Fruit fly (Drosophila melanogaster) whole organism, embryonic: ENCODE data around the gene jim.

Experiments
- Aef1 ChIP-seq: fragments of 200-800 bp; sonication (Bioruptor generic); IDR thresholded peaks from 3 replicates; pipeline ENCODE4 v1.3.6; 2022; ENCODE audit warnings: missing biosample characterization, missing genetic modification characterization
- B-H1 ChIP-seq: fragments of 200-800 bp; sonication (Bioruptor generic); IDR thresholded peaks from 3 replicates; pipeline ENCODE4 v1.3.6; 2022; ENCODE audit warnings: missing biosample characterization, missing genetic modification characterization
- Bdp1 ChIP-seq: fragments of 200-800 bp; sonication (Bioruptor generic); optimal IDR thresholded peaks from 3 replicates; lab custom pipeline; 2016; ENCODE audit warnings: missing biosample characterization, missing genetic modification characterization
- Bgb ChIP-seq: fragments of 200-800 bp; sonication (Bioruptor generic); IDR thresholded peaks from 2 replicates; pipeline ENCODE4 v1.3.6; 2022; ENCODE audit warnings: missing biosample characterization, missing genetic modification characterization; ENCODE audit not compliant: partially characterized antibody
- C15 ChIP-seq: fragments of 200-800 bp; sonication (Bioruptor generic); IDR thresholded peaks from 3 replicates; pipeline ENCODE4 v1.3.6; 2022; ENCODE audit warnings: missing biosample characterization, missing genetic modification characterization
- CG10209 ChIP-seq: fragments of 200-800 bp; sonication (Bioruptor generic); optimal IDR thresholded peaks from 3 replicates; lab custom pipeline; 2017; ENCODE audit warnings: missing biosample characterization, mild to moderate bottlenecking, missing genetic modification characterization, missing genetic modification reagents
- CG12299 ChIP-seq: fragments of 200-800 bp; sonication (Bioruptor generic); optimal IDR thresholded peaks from 2 replicates; lab custom pipeline; 2018; ENCODE audit warnings: missing biosample characterization, mild to moderate bottlenecking, missing genetic modification characterization
- CG12744 ChIP-seq: fragments of 200-800 bp; sonication (Bioruptor generic); optimal IDR thresholded peaks from 2 replicates; lab custom pipeline; 2016; ENCODE audit warnings: missing biosample characterization, missing genetic modification characterization
- CG16813 ChIP-seq: fragments of 200-800 bp; sonication (Bioruptor generic); IDR thresholded peaks from 3 replicates; pipeline ENCODE4 v1.3.6; 2022; ENCODE audit warnings: missing biosample characterization, missing genetic modification characterization; ENCODE audit not compliant: partially characterized antibody
- CG18262 ChIP-seq: fragments of 200-800 bp; optimal IDR thresholded peaks from 3 replicates; lab custom pipeline; 2019; ENCODE audit warnings: missing biosample characterization, mild to moderate bottlenecking, missing genetic modification characterization, moderate library complexity
- CG2199 ChIP-seq: fragments of 200-800 bp; sonication (Bioruptor generic); IDR thresholded peaks from 3 replicates; pipeline ENCODE4 v1.3.6; 2022; ENCODE audit warnings: missing biosample characterization, missing genetic modification characterization
- CG30403 ChIP-seq: fragments of 200-800 bp; sonication (Bioruptor generic); optimal IDR thresholded peaks from 3 replicates; lab custom pipeline; 2016; ENCODE audit warnings: missing biosample characterization, missing genetic modification characterization
- CG32532 ChIP-seq: fragments of 200-800 bp; sonication (Bioruptor generic); IDR thresholded peaks from 2 replicates; pipeline ENCODE4 v1.3.6; 2022; ENCODE audit warnings: missing biosample characterization, missing genetic modification characterization
- CG4360 ChIP-seq: fragments of 200-800 bp; sonication (Bioruptor generic); IDR thresholded peaks from 2 replicates; pipeline ENCODE4 v1.3.6; 2022; ENCODE audit warnings: missing biosample characterization, missing genetic modification characterization
- CG6254 ChIP-seq: fragments of 200-800 bp; sonication (Bioruptor generic); optimal IDR thresholded peaks from 3 replicates; lab custom pipeline; 2017; ENCODE audit warnings: mild to moderate bottlenecking, missing biosample characterization, missing genetic modification reagents, missing genetic modification characterization
- CG6272 ChIP-seq: fragments of 200-800 bp; sonication (Bioruptor generic); IDR thresholded peaks from 2 replicates; pipeline ENCODE4 v1.3.6; 2022; ENCODE audit warnings: missing biosample characterization, missing genetic modification characterization
- CG6791 ChIP-seq: fragments of 200-800 bp; sonication (Bioruptor generic); IDR thresholded peaks from 3 replicates; pipeline ENCODE4 v1.3.6; 2022; ENCODE audit warnings: missing biosample characterization, missing genetic modification characterization; ENCODE audit not compliant: partially characterized antibody
- CG7786 ChIP-seq: fragments of 200-800 bp; sonication (Bioruptor generic); optimal IDR thresholded peaks from 2 replicates; lab custom pipeline; 2016; ENCODE audit warnings: missing biosample characterization, missing genetic modification characterization
- CG8924 ChIP-seq: fragments of 200-800 bp; optimal IDR thresholded peaks from 3 replicates; lab custom pipeline; 2019; ENCODE audit warnings: missing biosample characterization, mild to moderate bottlenecking, missing genetic modification characterization, moderate library complexity
- CG9437 ChIP-seq: fragments of 200-800 bp; sonication (Bioruptor generic); optimal IDR thresholded peaks from 2 replicates; lab custom pipeline; 2018; ENCODE audit warnings: missing biosample characterization, mild to moderate bottlenecking, missing genetic modification characterization
- CG9609 ChIP-seq: fragments of 200-800 bp; sonication (Bioruptor generic); optimal IDR thresholded peaks from 3 replicates; lab custom pipeline; 2016; ENCODE audit warnings: missing biosample characterization, missing genetic modification characterization
- D ChIP-seq, 2 experiments: fragments of 200-800 bp in 1 of 2; fragments of >200 bp in 1 of 2; sonication (Bioruptor generic) in 1 of 2; optimal IDR thresholded peaks; 2 replicates in 1 of 2; 3 replicates in 1 of 2; lab custom pipeline; 2017; ENCODE audit warnings: mild to moderate bottlenecking in 1 of 2, missing biosample characterization in 1 of 2, missing genetic modification characterization in 1 of 2, missing genetic modification reagents in 1 of 2
- Dip2 ChIP-seq: fragments of 200-800 bp; sonication (Bioruptor generic); IDR thresholded peaks from 2 replicates; pipeline ENCODE4 v1.3.6; 2022; ENCODE audit warnings: missing biosample characterization, missing genetic modification characterization
- Dll ChIP-seq: fragments of 200-800 bp; sonication (Bioruptor generic); IDR thresholded peaks from 4 replicates; pipeline ENCODE4 v1.3.6; 2022; ENCODE audit warnings: missing biosample characterization, missing genetic modification characterization; ENCODE audit not compliant: partially characterized antibody
- ERR ChIP-seq: fragments of 200-800 bp; sonication (Bioruptor generic); optimal IDR thresholded peaks from 2 replicates; lab custom pipeline; 2016; ENCODE audit warnings: missing biosample characterization, missing genetic modification characterization
- H2.0 ChIP-seq: fragments of 200-800 bp; sonication (Bioruptor generic); IDR thresholded peaks from 2 replicates; pipeline ENCODE4 v1.3.6; 2022; ENCODE audit warnings: missing biosample characterization, missing genetic modification characterization
- Nf-YA ChIP-seq: fragments of 200-800 bp; sonication (Bioruptor generic); IDR thresholded peaks from 2 replicates; pipeline ENCODE4 v1.3.6; 2022; ENCODE audit warnings: missing biosample characterization, missing genetic modification characterization
- Tbp ChIP-seq: fragments of >200 bp; optimal IDR thresholded peaks from 2 replicates; lab custom pipeline; 2018; ENCODE audit warnings: missing biosample characterization, missing genetic modification characterization
- amos ChIP-seq: fragments of 200-800 bp; sonication (Bioruptor generic); IDR thresholded peaks from 2 replicates; pipeline ENCODE4 v1.3.6; 2022; ENCODE audit warnings: missing biosample characterization, missing genetic modification characterization; ENCODE audit not compliant: partially characterized antibody
- ato ChIP-seq: fragments of 200-800 bp; sonication (Bioruptor generic); IDR thresholded peaks from 2 replicates; pipeline ENCODE4 v1.3.6; 2022; ENCODE audit warnings: missing biosample characterization, missing genetic modification characterization; ENCODE audit not compliant: partially characterized antibody
- bbx ChIP-seq: fragments of 200-800 bp; sonication (Bioruptor generic); IDR thresholded peaks from 2 replicates; pipeline ENCODE4 v1.3.6; 2022; ENCODE audit warnings: missing biosample characterization, missing genetic modification characterization; ENCODE audit not compliant: partially characterized antibody
- cato ChIP-seq: fragments of 200-800 bp; sonication (Bioruptor generic); optimal IDR thresholded peaks from 2 replicates; lab custom pipeline; 2016; ENCODE audit warnings: missing biosample characterization, missing genetic modification characterization, borderline replicate concordance
- chinmo ChIP-seq: fragments of 200-800 bp; sonication (Bioruptor generic); IDR thresholded peaks from 4 replicates; pipeline ENCODE4 v1.3.6; 2022; ENCODE audit warnings: missing biosample characterization, missing genetic modification characterization; ENCODE audit not compliant: partially characterized antibody
- dysf ChIP-seq: fragments of 200-800 bp; sonication (Bioruptor generic); IDR thresholded peaks from 3 replicates; pipeline ENCODE4 v1.3.6; 2022; ENCODE audit warnings: missing biosample characterization, missing genetic modification characterization
- grau ChIP-seq: fragments of 200-800 bp; optimal IDR thresholded peaks from 3 replicates; lab custom pipeline; 2019; ENCODE audit warnings: missing biosample characterization, mild to moderate bottlenecking, missing genetic modification characterization, moderate library complexity
- hb ChIP-seq: fragments of 200-800 bp; sonication (Bioruptor generic); IDR thresholded peaks from 3 replicates; pipeline ENCODE4 v1.3.6; 2022; ENCODE audit warnings: missing biosample characterization, missing genetic modification characterization; ENCODE audit not compliant: partially characterized antibody
- hkb ChIP-seq, 2 experiments: fragments of 200-800 bp in 1 of 2; fragments of >200 bp in 1 of 2; sonication (Bioruptor generic) in 1 of 2; IDR thresholded peaks in 1 of 2; optimal IDR thresholded peaks in 1 of 2; 2 replicates each; pipeline versions ENCODE4 v1.3.6 to Lab custom; 2017 to 2022; ENCODE audit warnings: missing biosample characterization in 1 of 2, missing genetic modification characterization in 1 of 2
- knrl ChIP-seq: fragments of 200-800 bp; sonication (Bioruptor generic); IDR thresholded peaks from 3 replicates; pipeline ENCODE4 v1.3.6; 2022; ENCODE audit warnings: missing biosample characterization, missing genetic modification characterization; ENCODE audit not compliant: partially characterized antibody
- lmd ChIP-seq: fragments of 200-800 bp; sonication (Bioruptor generic); IDR thresholded peaks from 2 replicates; pipeline ENCODE4 v1.3.6; 2022; ENCODE audit warnings: missing biosample characterization, missing genetic modification characterization
- mld ChIP-seq: fragments of 200-800 bp; sonication (Bioruptor generic); IDR thresholded peaks from 3 replicates; pipeline ENCODE4 v1.3.6; 2022; ENCODE audit warnings: missing biosample characterization, missing genetic modification characterization; ENCODE audit not compliant: partially characterized antibody
- nmo ChIP-seq: fragments of 200-800 bp; sonication (Bioruptor generic); optimal IDR thresholded peaks from 2 replicates; lab custom pipeline; 2018; ENCODE audit warnings: missing biosample characterization, mild to moderate bottlenecking, missing genetic modification characterization, moderate library complexity
- pzg ChIP-seq: fragments of 200-800 bp; sonication (Bioruptor generic); optimal IDR thresholded peaks from 3 replicates; lab custom pipeline; 2018; ENCODE audit warnings: missing biosample characterization, mild to moderate bottlenecking, missing genetic modification characterization, moderate library complexity
- scrt ChIP-seq: fragments of 200-800 bp; sonication (Bioruptor generic); optimal IDR thresholded peaks from 2 replicates; lab custom pipeline; 2018; ENCODE audit warnings: missing biosample characterization, mild to moderate bottlenecking, missing genetic modification characterization, moderate library complexity
- sna ChIP-seq: fragments of 200-800 bp; sonication (Bioruptor generic); IDR thresholded peaks from 2 replicates; pipeline ENCODE4 v1.3.6; 2022; ENCODE audit warnings: missing biosample characterization, missing genetic modification characterization; ENCODE audit not compliant: partially characterized antibody
- trh ChIP-seq: fragments of 200-800 bp; sonication (Bioruptor generic); optimal IDR thresholded peaks from 2 replicates; lab custom pipeline; 2016; ENCODE audit warnings: missing biosample characterization, missing genetic modification characterization
- unc-4 ChIP-seq: fragments of 200-800 bp; sonication (Bioruptor generic); IDR thresholded peaks from 2 replicates; pipeline ENCODE4 v1.3.6; 2022; ENCODE audit warnings: missing biosample characterization, missing genetic modification characterization; ENCODE audit not compliant: partially characterized antibody
- unpg ChIP-seq: fragments of 200-800 bp; sonication (Bioruptor generic); optimal IDR thresholded peaks from 3 replicates; lab custom pipeline; 2018; ENCODE audit warnings: missing biosample characterization, mild to moderate bottlenecking, missing genetic modification characterization, moderate library complexity
- vnd ChIP-seq: fragments of 200-800 bp; sonication (Bioruptor generic); IDR thresholded peaks from 3 replicates; pipeline ENCODE4 v1.3.6; 2022; ENCODE audit warnings: missing biosample characterization, missing genetic modification characterization; ENCODE audit not compliant: partially characterized antibody

jim gene

DNA sequence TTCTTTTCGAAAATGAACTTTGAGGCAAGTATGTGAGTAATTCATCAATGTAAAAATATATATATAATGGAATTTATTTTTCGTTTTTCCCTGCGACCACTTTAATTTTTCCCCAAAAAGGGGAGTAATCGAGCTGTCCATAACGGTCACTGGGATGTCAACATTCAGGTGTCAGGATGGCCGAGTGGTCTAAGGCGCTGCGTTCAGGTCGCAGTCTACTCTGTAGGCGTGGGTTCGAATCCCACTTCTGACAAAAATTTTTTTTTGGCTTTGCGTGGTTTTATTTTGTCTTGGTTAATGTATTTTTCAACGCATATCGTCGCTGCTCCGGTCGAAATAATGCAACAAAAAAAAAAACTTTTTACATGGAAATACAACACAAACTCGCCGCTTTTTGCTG is 8.1 kb upstream of the jim start (continued):
- TF ChIP-seq CG8924 (tag; lab: Kevin White, UChicago) (no peak), sna (no peak), CG6254 (peak; percentile 39), CG9609 (GFP tag; lab: Kevin White, UChicago) (no peak), B-H1 (GFP tag; lab: Robert Waterston, UW) (no peak), Bdp1 (GFP tag; lab: Kevin White, UChicago) (peak; percentile 98), CG12299 (tag; lab: Kevin White, UChicago) (no peak), knrl (GFP tag; lab: Robert Waterston, UW) (peak; percentile 62; the same call in 2 of the 3 replicates), lmd (GFP tag; lab: Robert Waterston, UW) (no peak), unpg (GFP tag; lab: Kevin White, UChicago) (no peak), nmo (GFP tag; lab: Kevin White, UChicago) (no peak), amos (peak; percentile 83), trh (GFP tag; lab: Kevin White, UChicago) (no peak), Dll (GFP tag; lab: Robert Waterston, UW) (0 out of 4 replicates have a peak, but pooled peaks have one; percentile 36), chinmo (no peak), CG9437 (GFP tag; lab: Kevin White, UChicago) (no peak), CG7786 (GFP tag; lab: Kevin White, UChicago) (no peak), Dip2 (no peak), D (optimal IDR thresholded peaks at IDR 0.05; lab: Kevin White, UChicago) (no peak), D (GFP tag; optimal IDR thresholded peaks at IDR 0.05; lab: Kevin White, UChicago) (no peak), ato (GFP tag; lab: Robert Waterston, UW) (peak; percentile 56; the same call in 1 of the 2 replicates), CG32532 (GFP tag; lab: Robert Waterston, UW) (no peak), C15 (GFP tag; lab: Robert Waterston, UW) (no peak), vnd (GFP tag; lab: Robert Waterston, UW) (peak; percentile 64; the same call in 2 of the 3 replicates), bbx (peak; percentile 77), CG12744 (GFP tag; lab: Kevin White, UChicago) (no peak), Aef1 (GFP tag; lab: Robert Waterston, UW) (no peak), CG6791 (GFP tag; lab: Robert Waterston, UW) (peak; percentile 93), CG30403 (no peak), Tbp (GFP tag; lab: Kevin White, UChicago) (no peak), hkb (optimal IDR thresholded peaks at IDR 0.05; lab: Kevin White, UChicago) (peak; percentile 23), hkb (GFP tag; IDR thresholded peaks at IDR 0.05; lab: Robert Waterston, UW) (no peak), cato (no peak), hb (GFP tag; lab: Robert Waterston, UW) (peak; percentile 77; the same call in 2 of the 3 replicates), ERR (GFP tag; lab: Kevin White, UChicago) (no peak), CG4360 (GFP tag; lab: Robert Waterston, UW) (no peak), Bgb (GFP tag; lab: Robert Waterston, UW) (peak; percentile 80), mld (GFP tag; lab: Robert Waterston, UW) (peak; percentile 82), grau (no peak), CG6272 (GFP tag; lab: Robert Waterston, UW) (no peak), CG2199 (GFP tag; lab: Robert Waterston, UW) (no peak), pzg (GFP tag; lab: Kevin White, UChicago) (no peak), H2.0 (no peak), Nf-YA (GFP tag; lab: Robert Waterston, UW) (no peak), scrt (GFP tag; lab: Kevin White, UChicago) (no peak), CG16813 (peak; percentile 88), CG10209 (GFP tag; lab: Kevin White, UChicago) (no peak), CG18262 (tag; lab: Kevin White, UChicago) (no peak), unc-4 (GFP tag; lab: Robert Waterston, UW) (peak; percentile 13; the same call in 1 of the 2 replicates), dysf (GFP tag; lab: Robert Waterston, UW) (no peak)
